Worm (Caenorhabditis elegans) whole organism, L4/young adult: ENCODE results near the gene cct-8.

Experiments used
- W03F9.2 ChIP-seq: fragments of 150-350 bp; optimal IDR thresholded peaks from 2 replicates; lab custom pipeline; 2014; ENCODE audit warnings: missing biosample characterization, missing genetic modification characterization
- dao-5 ChIP-seq: sonication (generic microtip); optimal IDR thresholded peaks from 2 replicates; lab custom pipeline; 2016; ENCODE audit warnings: missing genotype, missing genetic modification characterization, moderate library complexity, missing compliant biosample characterization
- him-1 ChIP-seq: sonication (generic microtip); optimal IDR thresholded peaks from 2 replicates; lab custom pipeline; 2016; ENCODE audit warnings: missing genotype, missing genetic modification reagents, missing genetic modification characterization, missing compliant biosample characterization

DNA sequence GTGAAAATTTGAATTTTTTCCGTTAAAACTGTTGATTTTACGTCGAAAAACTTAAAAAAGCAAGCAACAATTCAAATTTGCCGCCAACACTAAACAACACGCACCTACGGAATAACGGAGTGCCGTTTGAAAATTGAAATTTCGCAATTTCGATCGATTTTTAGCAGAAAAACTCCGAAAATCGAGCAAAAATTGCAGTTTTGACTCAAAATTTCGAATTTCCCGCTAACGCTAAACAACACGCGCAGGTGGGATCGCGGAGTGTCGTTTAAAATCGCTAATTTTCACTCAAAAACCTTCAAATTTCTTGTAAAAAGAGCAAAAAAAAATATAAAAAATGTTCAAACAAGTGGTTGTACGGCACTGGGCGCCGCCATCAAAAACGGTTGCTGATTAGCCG, 35.2 kb downstream of the cct-8 start:
- TF ChIP-seq him-1 (no peak), dao-5 (tag; lab: Kevin White, UChicago) (no peak), W03F9.2 (tag; lab: Kevin White, UChicago) (no peak)
